Fruit fly (Drosophila melanogaster) whole organism, embryonic: ENCODE data around the gene Sld5.

Experiments used
- Asciz ChIP-seq: fragments of 200-800 bp; sonication (Bioruptor generic); optimal IDR thresholded peaks from 2 replicates; lab custom pipeline; 2017; ENCODE audit warnings: missing biosample characterization, mild to moderate bottlenecking, missing genetic modification characterization, missing genetic modification reagents
- B-H2 ChIP-seq: fragments of 200-800 bp; sonication (Bioruptor generic); optimal IDR thresholded peaks from 2 replicates; lab custom pipeline; 2018; ENCODE audit warnings: missing biosample characterization, mild to moderate bottlenecking, missing genetic modification characterization
- Blimp-1 ChIP-seq: fragments of 200-800 bp; sonication (Bioruptor generic); optimal IDR thresholded peaks from 3 replicates; lab custom pipeline; 2018; ENCODE audit warnings: missing biosample characterization, missing genetic modification characterization, mild to moderate bottlenecking, moderate library complexity, missing genetic modification reagents
- CG13287 ChIP-seq: fragments of 200-800 bp; sonication (Bioruptor generic); IDR thresholded peaks from 2 replicates; pipeline ENCODE4 v1.3.6; 2022; ENCODE audit warnings: missing biosample characterization, missing genetic modification characterization; ENCODE audit not compliant: partially characterized antibody
- CG15073 ChIP-seq: fragments of 200-800 bp; sonication (Bioruptor generic); optimal IDR thresholded peaks from 2 replicates; lab custom pipeline; 2016; ENCODE audit warnings: missing biosample characterization, missing genetic modification characterization
- CG15514 ChIP-seq: fragments of 200-800 bp; sonication (Bioruptor generic); optimal IDR thresholded peaks from 3 replicates; lab custom pipeline; 2017; ENCODE audit warnings: missing biosample characterization, missing genetic modification characterization, mild to moderate bottlenecking, moderate library complexity, missing genetic modification reagents
- CG17186 ChIP-seq: fragments of 200-800 bp; sonication (Bioruptor generic); optimal IDR thresholded peaks from 3 replicates; lab custom pipeline; 2017; ENCODE audit warnings: missing biosample characterization, missing genetic modification reagents, missing genetic modification characterization
- CG17361 ChIP-seq: fragments of 200-800 bp; sonication (Bioruptor generic); IDR thresholded peaks from 3 replicates; pipeline ENCODE4 v1.3.6; 2022; ENCODE audit warnings: missing biosample characterization, missing genetic modification characterization
- CG17912 ChIP-seq: fragments of 200-800 bp; sonication (Bioruptor generic); optimal IDR thresholded peaks from 2 replicates; lab custom pipeline; 2018; ENCODE audit warnings: missing biosample characterization, mild to moderate bottlenecking, missing genetic modification characterization
- CG18599 ChIP-seq: fragments of 200-800 bp; sonication (Bioruptor generic); optimal IDR thresholded peaks from 3 replicates; lab custom pipeline; 2017; ENCODE audit warnings: missing biosample characterization, missing genetic modification characterization, mild to moderate bottlenecking, moderate library complexity, missing genetic modification reagents
- CG2202 ChIP-seq: fragments of 200-800 bp; sonication (Bioruptor generic); optimal IDR thresholded peaks from 2 replicates; lab custom pipeline; 2018; ENCODE audit warnings: missing biosample characterization, mild to moderate bottlenecking, missing genetic modification characterization
- CG2889 ChIP-seq: fragments of 200-800 bp; sonication (Bioruptor generic); IDR thresholded peaks from 3 replicates; pipeline ENCODE4 v1.3.6; 2022; ENCODE audit warnings: missing biosample characterization, missing genetic modification characterization
- CG33213 ChIP-seq: fragments of 200-800 bp; sonication (Bioruptor generic); optimal IDR thresholded peaks from 3 replicates; lab custom pipeline; 2016; ENCODE audit warnings: missing biosample characterization, missing genetic modification characterization
- CG4282 ChIP-seq: fragments of 200-800 bp; sonication (Bioruptor generic); optimal IDR thresholded peaks from 2 replicates; lab custom pipeline; 2016; ENCODE audit warnings: missing biosample characterization, missing genetic modification characterization
- CG4360 ChIP-seq: fragments of 200-800 bp; sonication (Bioruptor generic); IDR thresholded peaks from 2 replicates; pipeline ENCODE4 v1.3.6; 2022; ENCODE audit warnings: missing biosample characterization, missing genetic modification characterization
- CG4404 ChIP-seq: fragments of 200-800 bp; sonication (Bioruptor generic); IDR thresholded peaks from 2 replicates; pipeline ENCODE4 v1.3.6; 2022; ENCODE audit warnings: missing biosample characterization, missing genetic modification characterization
- CG5180 ChIP-seq: fragments of 200-800 bp; sonication (Bioruptor generic); optimal IDR thresholded peaks from 3 replicates; lab custom pipeline; 2017; ENCODE audit warnings: missing biosample characterization, missing genetic modification characterization, mild to moderate bottlenecking, moderate library complexity, missing genetic modification reagents
- CG7271 ChIP-seq: fragments of 200-800 bp; sonication (Bioruptor generic); optimal IDR thresholded peaks from 2 replicates; lab custom pipeline; 2018; ENCODE audit warnings: missing biosample characterization, mild to moderate bottlenecking, missing genetic modification characterization, moderate library complexity
- CG8944 ChIP-seq: fragments of 200-800 bp; sonication (Bioruptor generic); optimal IDR thresholded peaks from 3 replicates; lab custom pipeline; 2016; ENCODE audit warnings: missing biosample characterization, missing genetic modification characterization
- CrebB ChIP-seq: fragments of 200-800 bp; sonication (Bioruptor generic); optimal IDR thresholded peaks from 3 replicates; lab custom pipeline; 2018; ENCODE audit warnings: missing biosample characterization, mild to moderate bottlenecking, missing genetic modification characterization
- Fer1 ChIP-seq: fragments of 200-800 bp; sonication (Bioruptor generic); optimal IDR thresholded peaks from 2 replicates; lab custom pipeline; 2017; ENCODE audit warnings: missing biosample characterization, mild to moderate bottlenecking, missing genetic modification characterization
- GATAe ChIP-seq: fragments of 200-800 bp; sonication (Bioruptor generic); conservative IDR thresholded peaks from 2 replicates; pipeline ENCODE4 v1.3.6; 2022; ENCODE audit warnings: missing biosample characterization, missing genetic modification characterization
- Gsc ChIP-seq: fragments of 200-800 bp; sonication (Bioruptor generic); IDR thresholded peaks from 2 replicates; pipeline ENCODE4 v1.3.6; 2022; ENCODE audit warnings: missing biosample characterization, missing genetic modification characterization
- HmgD ChIP-seq: fragments of 200-800 bp; sonication (Bioruptor generic); optimal IDR thresholded peaks from 3 replicates; lab custom pipeline; 2016; ENCODE audit warnings: missing biosample characterization, missing genetic modification characterization
- Hmr ChIP-seq: fragments of 200-800 bp; sonication (Bioruptor generic); optimal IDR thresholded peaks from 3 replicates; lab custom pipeline; 2017; ENCODE audit warnings: mild to moderate bottlenecking, missing biosample characterization, missing genetic modification reagents, missing genetic modification characterization
- MBD-R2 ChIP-seq: fragments of 200-800 bp; sonication (Bioruptor generic); IDR thresholded peaks from 2 replicates; pipeline ENCODE4 v1.3.6; 2022; ENCODE audit warnings: missing biosample characterization, missing genetic modification characterization
- Meics ChIP-seq: fragments of 200-800 bp; sonication (Bioruptor generic); optimal IDR thresholded peaks from 2 replicates; lab custom pipeline; 2017; ENCODE audit warnings: missing biosample characterization, mild to moderate bottlenecking, missing genetic modification characterization
- Mrtf ChIP-seq: fragments of 200-800 bp; sonication (Bioruptor generic); IDR thresholded peaks from 3 replicates; pipeline ENCODE4 v1.3.6; 2022; ENCODE audit warnings: missing biosample characterization, missing genetic modification characterization
- Taf1 ChIP-seq: fragments of 200-800 bp; sonication (Bioruptor generic); IDR thresholded peaks from 2 replicates; pipeline ENCODE4 v1.3.6; 2022; ENCODE audit warnings: missing biosample characterization, missing genetic modification characterization
- ab ChIP-seq: fragments of 200-800 bp; sonication (Bioruptor generic); optimal IDR thresholded peaks from 2 replicates; lab custom pipeline; 2016; ENCODE audit warnings: missing biosample characterization, missing genetic modification characterization
- abd-A ChIP-seq: fragments of 200-800 bp; sonication (Bioruptor generic); optimal IDR thresholded peaks from 3 replicates; lab custom pipeline; 2019; ENCODE audit warnings: missing biosample characterization, mild to moderate bottlenecking, missing genetic modification characterization, moderate library complexity
- ash1 ChIP-seq: fragments of 200-800 bp; sonication (Bioruptor generic); optimal IDR thresholded peaks from 2 replicates; lab custom pipeline; 2018; ENCODE audit warnings: missing biosample characterization, mild to moderate bottlenecking, missing genetic modification characterization
- caup ChIP-seq: fragments of 200-800 bp; sonication (Bioruptor generic); optimal IDR thresholded peaks from 3 replicates; lab custom pipeline; 2017; ENCODE audit warnings: missing biosample characterization, mild to moderate bottlenecking, missing genetic modification characterization, moderate library complexity; ENCODE audit not compliant: severe bottlenecking
- eyg ChIP-seq: fragments of 200-800 bp; sonication (Bioruptor generic); optimal IDR thresholded peaks from 3 replicates; lab custom pipeline; 2016; ENCODE audit warnings: missing biosample characterization, missing genetic modification characterization
- fd64A ChIP-seq: fragments of 200-800 bp; sonication (Bioruptor generic); optimal IDR thresholded peaks from 3 replicates; lab custom pipeline; 2018; ENCODE audit warnings: missing biosample characterization, mild to moderate bottlenecking, missing genetic modification characterization
- gro ChIP-seq: fragments of 200-800 bp; sonication (Bioruptor generic); optimal IDR thresholded peaks from 2 replicates; lab custom pipeline; 2016; ENCODE audit warnings: missing biosample characterization, missing genetic modification characterization
- klu ChIP-seq: fragments of 200-800 bp; sonication (Bioruptor generic); IDR thresholded peaks from 2 replicates; pipeline ENCODE4 v1.3.6; 2022; ENCODE audit warnings: missing biosample characterization, missing genetic modification characterization
- kni ChIP-seq: fragments of 200-800 bp; sonication (Bioruptor generic); optimal IDR thresholded peaks from 3 replicates; lab custom pipeline; 2017; ENCODE audit warnings: mild to moderate bottlenecking, missing biosample characterization, missing genetic modification reagents, missing genetic modification characterization
- luna ChIP-seq: fragments of 200-800 bp; sonication (Bioruptor generic); optimal IDR thresholded peaks from 2 replicates; lab custom pipeline; 2016; ENCODE audit warnings: missing biosample characterization, missing genetic modification characterization
- nau ChIP-seq: fragments of 200-800 bp; sonication (Bioruptor generic); optimal IDR thresholded peaks from 3 replicates; lab custom pipeline; 2017; ENCODE audit warnings: missing biosample characterization, mild to moderate bottlenecking, missing genetic modification characterization, missing genetic modification reagents
- nom ChIP-seq: fragments of 200-800 bp; sonication (Bioruptor generic); optimal IDR thresholded peaks from 2 replicates; lab custom pipeline; 2017; ENCODE audit warnings: missing biosample characterization, missing genetic modification characterization, mild to moderate bottlenecking, moderate library complexity, missing genetic modification reagents
- rib ChIP-seq: fragments of 200-800 bp; sonication (Bioruptor generic); IDR thresholded peaks from 2 replicates; pipeline ENCODE4 v1.3.6; 2022; ENCODE audit warnings: missing biosample characterization, missing genetic modification characterization
- row ChIP-seq: fragments of 200-800 bp; sonication (Bioruptor generic); IDR thresholded peaks from 3 replicates; pipeline ENCODE4 v1.3.6; 2022; ENCODE audit warnings: missing biosample characterization, missing genetic modification characterization
- seq ChIP-seq: fragments of 200-800 bp; sonication (Bioruptor generic); IDR thresholded peaks from 2 replicates; pipeline ENCODE4 v1.3.6; 2022; ENCODE audit warnings: missing biosample characterization, missing genetic modification characterization
- slou ChIP-seq: fragments of 200-800 bp; sonication (Bioruptor generic); optimal IDR thresholded peaks from 3 replicates; lab custom pipeline; 2016; ENCODE audit warnings: missing biosample characterization, missing genetic modification characterization
- so ChIP-seq: fragments of 200-800 bp; sonication (Bioruptor generic); IDR thresholded peaks from 3 replicates; pipeline ENCODE4 v1.3.6; 2022; ENCODE audit warnings: missing biosample characterization, missing genetic modification characterization
- sqz ChIP-seq: fragments of 200-800 bp; sonication (Bioruptor generic); optimal IDR thresholded peaks from 3 replicates; lab custom pipeline; 2018; ENCODE audit warnings: missing biosample characterization, mild to moderate bottlenecking, missing genetic modification characterization
- ssp ChIP-seq: fragments of 200-800 bp; sonication (Bioruptor generic); IDR thresholded peaks from 2 replicates; pipeline ENCODE4 v1.3.6; 2022; ENCODE audit warnings: missing biosample characterization, missing genetic modification characterization
- tio ChIP-seq: fragments of 200-800 bp; sonication (Bioruptor generic); optimal IDR thresholded peaks from 2 replicates; lab custom pipeline; 2017; ENCODE audit warnings: missing biosample characterization, missing genetic modification characterization, inconsistent platforms

Sld5 gene

DNA sequence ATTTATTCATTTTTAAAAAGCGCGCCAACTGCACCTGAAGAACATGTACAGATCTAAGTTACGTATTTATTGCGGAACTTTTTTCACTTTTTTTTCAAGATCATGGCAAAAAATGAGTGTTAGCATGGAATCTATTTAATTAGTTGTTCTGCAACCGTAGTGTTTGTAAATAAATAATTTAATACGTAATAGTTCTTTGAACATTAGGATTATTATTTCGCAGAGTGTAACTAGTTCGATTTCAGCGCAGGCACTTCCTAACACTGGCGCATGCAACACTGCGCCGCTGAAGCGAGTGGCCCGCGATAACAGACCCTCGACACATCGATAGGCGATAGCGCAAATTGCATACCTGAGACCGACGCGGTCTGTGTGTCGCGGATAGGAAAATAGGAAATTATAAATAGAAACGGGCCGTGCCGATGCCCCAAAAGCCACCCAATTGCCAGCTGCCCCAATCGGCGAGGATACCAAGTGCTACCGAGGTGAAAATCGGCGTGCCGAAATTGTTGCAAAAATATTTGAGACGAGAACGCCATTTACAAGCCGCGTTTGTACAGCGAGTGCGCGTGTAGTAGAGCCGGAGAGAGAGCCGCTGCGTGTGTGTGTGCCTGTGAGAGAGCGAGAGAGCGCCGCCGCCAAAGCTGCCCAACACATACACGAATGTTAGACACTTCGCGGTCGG, 14.8 kb downstream of the Sld5 start, which contains the start of gene gro (continued):
- TF ChIP-seq CG18599 (GFP tag; lab: Kevin White, UChicago) (peak; percentile 76), CG4282 (GFP tag; lab: Kevin White, UChicago) (peak; percentile 68), CG17912 (GFP tag; lab: Kevin White, UChicago) (peak; percentile 73), nau (GFP tag; lab: Kevin White, UChicago) (no peak), Fer1 (GFP tag; lab: Kevin White, UChicago) (peak; percentile 49), slou (peak; percentile 65), sqz (GFP tag; lab: Kevin White, UChicago) (no peak), GATAe (GFP tag; lab: Robert Waterston, UW) (no peak), CG17361 (GFP tag; lab: Robert Waterston, UW) (no peak), CG17186 (GFP tag; lab: Kevin White, UChicago) (peak; percentile 90), CG4360 (GFP tag; lab: Robert Waterston, UW) (peak; percentile 30; the same call in 1 of the 2 replicates), CG33213 (GFP tag; lab: Kevin White, UChicago) (peak; percentile 77), row (GFP tag; lab: Robert Waterston, UW) (peak; percentile 88), klu (GFP tag; lab: Robert Waterston, UW) (0 out of 2 replicates have a peak, but pooled peaks have one; percentile 22), seq (no peak), Mrtf (GFP tag; lab: Robert Waterston, UW) (no peak), caup (GFP tag; lab: Kevin White, UChicago) (peak; percentile 81), CrebB (tag; lab: Kevin White, UChicago) (no peak), Asciz (GFP tag; lab: Kevin White, UChicago) (peak; percentile 9), ssp (GFP tag; lab: Robert Waterston, UW) (peak; percentile 45), abd-A (tag; lab: Kevin White, UChicago) (no peak), CG7271 (tag; lab: Kevin White, UChicago) (no peak), Taf1 (GFP tag; lab: Robert Waterston, UW) (0 out of 2 replicates have a peak, but pooled peaks have one; percentile 50), Blimp-1 (GFP tag; lab: Kevin White, UChicago) (peak; percentile 55), tio (GFP tag; lab: Kevin White, UChicago) (peak; percentile 19), CG5180 (GFP tag; lab: Kevin White, UChicago) (peak; percentile 25), fd64A (no peak), rib (peak; percentile 79), ash1 (GFP tag; lab: Kevin White, UChicago) (peak; percentile 36), CG2889 (GFP tag; lab: Robert Waterston, UW) (no peak), Meics (GFP tag; lab: Kevin White, UChicago) (peak; percentile 51), eyg (no peak), CG15514 (GFP tag; lab: Kevin White, UChicago) (peak; percentile 99), CG4404 (GFP tag; lab: Robert Waterston, UW) (peak; percentile 27; the same call in 1 of the 2 replicates), CG2202 (tag; lab: Kevin White, UChicago) (peak; percentile 54), Gsc (GFP tag; lab: Robert Waterston, UW) (no peak), so (GFP tag; lab: Robert Waterston, UW) (no peak), HmgD (GFP tag; lab: Kevin White, UChicago) (peak; percentile 68), CG8944 (peak; percentile 70), MBD-R2 (GFP tag; lab: Robert Waterston, UW) (peak; percentile 67), CG15073 (GFP tag; lab: Kevin White, UChicago) (no peak), luna (peak; percentile 64), Hmr (GFP tag; lab: Kevin White, UChicago) (peak; percentile 82), gro (GFP tag; lab: Kevin White, UChicago) (peak; percentile 95), nom (GFP tag; lab: Kevin White, UChicago) (no peak), kni (GFP tag; lab: Kevin White, UChicago) (peak; percentile 40), ab (no peak), B-H2 (GFP tag; lab: Kevin White, UChicago) (peak; percentile 78), CG13287 (GFP tag; lab: Robert Waterston, UW) (peak; percentile 83)
